Worm (Caenorhabditis elegans): ENCODE results near the gene ZK354.2.

DNA sequence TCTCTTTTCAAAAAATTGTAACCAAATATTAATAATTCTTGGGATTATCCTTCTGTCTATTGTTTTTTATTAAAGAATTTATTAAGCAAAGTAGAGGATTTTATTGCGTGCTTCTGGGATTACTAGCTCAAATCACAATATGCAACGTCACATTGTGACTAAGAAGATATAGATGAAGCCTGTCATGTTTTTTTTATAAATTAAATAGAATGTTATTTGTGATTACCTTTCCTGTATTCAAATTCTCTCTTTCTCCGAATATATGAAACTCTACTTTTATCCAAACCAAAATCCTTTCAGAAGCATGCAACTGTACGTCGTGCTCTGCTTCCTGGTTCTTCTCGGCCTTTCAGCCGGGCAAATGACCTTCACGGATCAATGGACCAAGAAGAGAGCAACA lies 22.7 kb upstream of the ZK354.2 start, which contains the start of gene nlp-47:
- TF ChIP-seq ets-7 (tag; optimal IDR thresholded peaks at IDR 0.05) = no peak
- TF ChIP-seq pes-1 (GFP tag; IDR thresholded peaks at IDR 0.05) = no peak
- no peak for TF ChIP-seq ama-1 (optimal IDR thresholded peaks at IDR 0.05)
- no peak for TF ChIP-seq hnd-1 (tag; optimal IDR thresholded peaks at IDR 0.05)
- TF ChIP-seq tbx-11 (GFP tag; IDR thresholded peaks at IDR 0.05) = no peak
- TF ChIP-seq tbx-37 (GFP tag; conservative IDR thresholded peaks at IDR 0.05) = no peak
- TF ChIP-seq flt-1 (GFP tag; IDR thresholded peaks at IDR 0.05) = no peak
- no peak for TF ChIP-seq ceh-36 (tag; optimal IDR thresholded peaks at IDR 0.05)
- no peak for TF ChIP-seq tra-4 (tag; optimal IDR thresholded peaks at IDR 0.05)
- no peak for TF ChIP-seq hmg-4 (GFP tag; optimal IDR thresholded peaks at IDR 0.05)
